Worm (Caenorhabditis elegans) whole organism, L2 larva: ENCODE measurements around the gene imph-1.

ENCODE experiments used
- C34F6.9 ChIP-seq: fragments of 150-350 bp; optimal IDR thresholded peaks from 2 replicates; lab custom pipeline; 2014; ENCODE audit warnings: missing biosample characterization, missing genetic modification characterization
- F13H6.1 ChIP-seq: sonication (generic microtip); optimal IDR thresholded peaks from 2 replicates; lab custom pipeline; 2016; ENCODE audit warnings: missing genetic modification characterization, missing compliant biosample characterization
- R02D3.7 ChIP-seq: fragments of 150-350 bp; optimal IDR thresholded peaks from 2 replicates; lab custom pipeline; 2014; ENCODE audit warnings: missing biosample characterization, missing genetic modification characterization
- Y55F3AM.14 ChIP-seq: fragments of 200-800 bp; sonication (Bioruptor generic); optimal IDR thresholded peaks from 2 replicates; lab custom pipeline; 2018; ENCODE audit warnings: mild to moderate bottlenecking, missing genetic modification characterization, missing compliant biosample characterization
- ZK546.5 ChIP-seq: sonication (generic microtip); optimal IDR thresholded peaks from 2 replicates; lab custom pipeline; 2017; ENCODE audit warnings: missing biosample characterization, missing genetic modification characterization
- alr-1 ChIP-seq: fragments of 150-350 bp; optimal IDR thresholded peaks from 2 replicates; lab custom pipeline; 2014; ENCODE audit warnings: missing biosample characterization, missing genetic modification characterization
- aly-2 ChIP-seq: fragments of 150-350 bp; optimal IDR thresholded peaks from 2 replicates; lab custom pipeline; 2014; ENCODE audit warnings: missing biosample characterization, missing genetic modification characterization
- blmp-1 ChIP-seq: sonication (generic microtip); optimal IDR thresholded peaks from 2 replicates; lab custom pipeline; 2017; ENCODE audit warnings: missing genetic modification characterization, mild to moderate bottlenecking, missing compliant biosample characterization, antibody characterized with exemption, moderate library complexity; ENCODE audit not compliant: insufficient read depth
- ceh-82 ChIP-seq: fragments of 150-350 bp; optimal IDR thresholded peaks from 2 replicates; lab custom pipeline; 2014; ENCODE audit warnings: missing biosample characterization, missing genetic modification characterization
- crh-2 ChIP-seq: sonication (generic microtip); optimal IDR thresholded peaks from 2 replicates; lab custom pipeline; 2017; ENCODE audit warnings: missing biosample characterization, missing genetic modification characterization
- dmd-4 ChIP-seq: sonication (generic microtip); optimal IDR thresholded peaks from 2 replicates; lab custom pipeline; 2017; ENCODE audit warnings: missing biosample characterization, missing genetic modification characterization
- egl-27 ChIP-seq: sonication (generic microtip); optimal IDR thresholded peaks from 3 replicates; lab custom pipeline; 2017; ENCODE audit warnings: missing biosample characterization, missing genetic modification reagents, missing genetic modification characterization
- elt-1 ChIP-seq: fragments of 150-350 bp; optimal IDR thresholded peaks from 2 replicates; lab custom pipeline; 2014; ENCODE audit warnings: missing biosample characterization, missing genetic modification characterization
- elt-3 ChIP-seq: sonication (generic microtip); optimal IDR thresholded peaks from 2 replicates; lab custom pipeline; 2017; ENCODE audit warnings: missing biosample characterization, missing genetic modification characterization
- fos-1 ChIP-seq: fragments of 150-350 bp; optimal IDR thresholded peaks from 2 replicates; lab custom pipeline; 2014; ENCODE audit warnings: missing biosample characterization, missing genetic modification characterization
- gmeb-1 ChIP-seq: fragments of 150-350 bp; optimal IDR thresholded peaks from 2 replicates; lab custom pipeline; 2014; ENCODE audit warnings: missing biosample characterization, missing genetic modification characterization
- lin-11 ChIP-seq: fragments of 150-350 bp; sonication (generic microtip); optimal IDR thresholded peaks from 2 replicates; lab custom pipeline; 2014; ENCODE audit warnings: missing biosample characterization, missing genetic modification characterization, inconsistent platforms, mixed read lengths
- lin-13 ChIP-seq: fragments of 150-350 bp; optimal IDR thresholded peaks from 2 replicates; lab custom pipeline; 2014; ENCODE audit warnings: missing biosample characterization, missing genetic modification reagents, missing genetic modification characterization
- lin-39 ChIP-seq: fragments of 150-350 bp; optimal IDR thresholded peaks from 2 replicates; lab custom pipeline; 2014; ENCODE audit warnings: missing biosample characterization, missing genetic modification reagents, missing genetic modification characterization
- lsy-2 ChIP-seq, 2 experiments: fragments of 150-350 bp in 1 of 2; sonication (generic microtip) in 1 of 2; optimal IDR thresholded peaks; 2 replicates each; lab custom pipeline; 2014 to 2017; ENCODE audit warnings: missing biosample characterization in 2 of 2, missing genetic modification characterization in 2 of 2
- mab-5 ChIP-seq: fragments of 150-350 bp; optimal IDR thresholded peaks from 2 replicates; lab custom pipeline; 2014; ENCODE audit warnings: missing biosample characterization, missing genetic modification characterization
- mbf-1 ChIP-seq: sonication (generic microtip); optimal IDR thresholded peaks from 2 replicates; lab custom pipeline; 2017; ENCODE audit warnings: missing biosample characterization, missing genetic modification characterization
- mdl-1 ChIP-seq, 2 experiments: fragments of 150-350 bp in 1 of 2; sonication (generic microtip) in 1 of 2; optimal IDR thresholded peaks; 2 replicates each; lab custom pipeline; 2017; ENCODE audit warnings: missing biosample characterization in 2 of 2, missing genetic modification characterization in 2 of 2
- nhr-10 ChIP-seq: sonication (generic microtip); optimal IDR thresholded peaks from 2 replicates; lab custom pipeline; 2017; ENCODE audit warnings: missing biosample characterization, missing genetic modification characterization
- nhr-11 ChIP-seq: fragments of 150-350 bp; optimal IDR thresholded peaks from 2 replicates; lab custom pipeline; 2014; ENCODE audit warnings: missing biosample characterization, missing genetic modification characterization
- nhr-12 ChIP-seq: fragments of 150-350 bp; optimal IDR thresholded peaks from 2 replicates; lab custom pipeline; 2014; ENCODE audit warnings: missing biosample characterization, missing genetic modification characterization
- nhr-129 ChIP-seq: fragments of 150-350 bp; optimal IDR thresholded peaks from 2 replicates; lab custom pipeline; 2014; ENCODE audit warnings: missing biosample characterization, missing genetic modification characterization
- nhr-21 ChIP-seq: fragments of 150-350 bp; optimal IDR thresholded peaks from 2 replicates; lab custom pipeline; 2014; ENCODE audit warnings: missing biosample characterization, missing genetic modification characterization
- nhr-23 ChIP-seq: fragments of 150-350 bp; optimal IDR thresholded peaks from 2 replicates; lab custom pipeline; 2014; ENCODE audit warnings: missing biosample characterization, missing genetic modification reagents, missing genetic modification characterization
- nhr-237 ChIP-seq: fragments of 150-350 bp; optimal IDR thresholded peaks from 2 replicates; lab custom pipeline; 2014; ENCODE audit warnings: missing biosample characterization, missing genetic modification characterization
- nhr-25 ChIP-seq: fragments of 150-350 bp; sonication (generic microtip); optimal IDR thresholded peaks from 3 replicates; lab custom pipeline; 2014; ENCODE audit warnings: missing biosample characterization, missing genetic modification characterization
- nhr-6 ChIP-seq: fragments of 150-350 bp; optimal IDR thresholded peaks from 2 replicates; lab custom pipeline; 2014; ENCODE audit warnings: missing biosample characterization, missing genetic modification characterization
- nhr-77 ChIP-seq: fragments of 150-350 bp; optimal IDR thresholded peaks from 2 replicates; lab custom pipeline; 2014; ENCODE audit warnings: missing biosample characterization, missing genetic modification characterization
- peb-1 ChIP-seq: fragments of 150-350 bp; optimal IDR thresholded peaks from 2 replicates; lab custom pipeline; 2014; ENCODE audit warnings: missing biosample characterization, missing genetic modification characterization
- sem-4 ChIP-seq: fragments of 150-350 bp; optimal IDR thresholded peaks from 2 replicates; lab custom pipeline; 2014; ENCODE audit warnings: missing biosample characterization, missing genetic modification reagents, missing genetic modification characterization
- skn-1 ChIP-seq: sonication (generic microtip); optimal IDR thresholded peaks from 2 replicates; lab custom pipeline; 2017; ENCODE audit warnings: missing biosample characterization, missing genetic modification characterization
- sma-3 ChIP-seq: sonication (generic microtip); optimal IDR thresholded peaks from 2 replicates; lab custom pipeline; 2016; ENCODE audit warnings: missing genetic modification reagents, missing genetic modification characterization, missing compliant biosample characterization
- sma-9 ChIP-seq, 2 experiments: fragments of 150-350 bp in 1 of 2; sonication (generic microtip) in 1 of 2; optimal IDR thresholded peaks; 2 replicates each; lab custom pipeline; 2014 to 2016; ENCODE audit warnings: missing genetic modification characterization in 2 of 2, mild to moderate bottlenecking in 1 of 2, missing biosample characterization in 1 of 2, missing compliant biosample characterization in 1 of 2, missing genetic modification reagents in 1 of 2, moderate library complexity in 1 of 2
- snpc-4 ChIP-seq: fragments of 150-350 bp; optimal IDR thresholded peaks from 2 replicates; lab custom pipeline; 2014; ENCODE audit warnings: missing biosample characterization, missing genetic modification characterization
- unc-39 ChIP-seq: fragments of 150-350 bp; optimal IDR thresholded peaks from 2 replicates; lab custom pipeline; 2014; ENCODE audit warnings: missing biosample characterization, missing genetic modification characterization
- unc-55 ChIP-seq: fragments of 150-350 bp; sonication (generic microtip); optimal IDR thresholded peaks from 3 replicates; lab custom pipeline; 2014; ENCODE audit warnings: missing biosample characterization, missing genetic modification reagents, missing genetic modification characterization
- unc-62 ChIP-seq: fragments of 150-350 bp; optimal IDR thresholded peaks from 2 replicates; lab custom pipeline; 2014; ENCODE audit warnings: missing biosample characterization, missing genetic modification reagents, missing genetic modification characterization
- zag-1 ChIP-seq: fragments of 150-350 bp; optimal IDR thresholded peaks from 2 replicates; lab custom pipeline; 2014; ENCODE audit warnings: missing biosample characterization, missing genetic modification characterization
- ztf-1 ChIP-seq: fragments of 200-800 bp; sonication (Bioruptor generic); conservative IDR thresholded peaks from 2 replicates; pipeline ENCODE4 v1.3.6; 2022; ENCODE audit warnings: missing genetic modification characterization, missing compliant biosample characterization
- ztf-11 ChIP-seq: sonication (generic microtip); optimal IDR thresholded peaks from 2 replicates; lab custom pipeline; 2017; ENCODE audit warnings: missing biosample characterization, missing genetic modification characterization
- ztf-4 ChIP-seq: fragments of 150-350 bp; optimal IDR thresholded peaks from 2 replicates; lab custom pipeline; 2014; ENCODE audit warnings: missing biosample characterization, missing genetic modification characterization

imph-1 gene

ce11 chrIII:4581495-4581894 lies 28.1 kb downstream of the imph-1 start, which contains the start of gene F35G12.12:
Gene F35G12.12, plus strand, starts transcription at chrIII:4581795.
- TF ChIP-seq sem-4 (tag; lab: Kevin White, UChicago), result no peak
- TF ChIP-seq nhr-77 (tag; lab: Kevin White, UChicago), result no peak
- TF ChIP-seq lsy-2 (tag; optimal IDR thresholded peaks at IDR 0.05; lab: Kevin White, UChicago), result no peak
- no peak for TF ChIP-seq elt-1 (tag; lab: Kevin White, UChicago)
- no peak for TF ChIP-seq mab-5 (tag; lab: Kevin White, UChicago)
- TF ChIP-seq zag-1, result no peak
- no peak for TF ChIP-seq C34F6.9 (tag; lab: Kevin White, UChicago)
- no peak for TF ChIP-seq Y55F3AM.14 (GFP tag; lab: Kevin White, UChicago)

ce11 chrIII:4584068-4584566 lies 30.7 kb downstream of the imph-1 start, which contains the start of gene F35G12.5:
Gene F35G12.5, plus strand, starts transcription at chrIII:4584118.
- TF ChIP-seq nhr-129 (tag; lab: Kevin White, UChicago) (no peak), blmp-1 (no peak), nhr-11 (tag; lab: Kevin White, UChicago) (no peak), crh-2 (tag; lab: Kevin White, UChicago) (no peak), nhr-77 (tag; lab: Kevin White, UChicago) (no peak), unc-62 (GFP tag; lab: Kevin White, UChicago) (no peak), sem-4 (tag; lab: Kevin White, UChicago) (no peak), R02D3.7 (tag; lab: Kevin White, UChicago) (no peak), Y55F3AM.14 (GFP tag; lab: Kevin White, UChicago) (no peak), nhr-12 (tag; lab: Kevin White, UChicago) (no peak), C34F6.9 (tag; lab: Kevin White, UChicago) (no peak), fos-1 (tag; lab: Kevin White, UChicago) (no peak), snpc-4 (tag; lab: Kevin White, UChicago) (no peak), ztf-1 (no peak), egl-27 (tag; lab: Kevin White, UChicago) (no peak), aly-2 (tag; lab: Kevin White, UChicago) (no peak), lin-11 (tag; lab: Kevin White, UChicago) (no peak), gmeb-1 (tag; lab: Kevin White, UChicago) (no peak), mdl-1 (tag; optimal IDR thresholded peaks at IDR 0.05; lab: Kevin White, UChicago) (no peak)
- TF ChIP-seq, all 48 proteins: peak for 0

- TF ChIP-seq snpc-4 (tag; lab: Kevin White, UChicago), result no peak
- no peak for TF ChIP-seq alr-1 (tag; lab: Kevin White, UChicago)
- no peak for TF ChIP-seq nhr-10 (tag; lab: Kevin White, UChicago)
- TF ChIP-seq mab-5 (tag; lab: Kevin White, UChicago), result no peak
- no peak for TF ChIP-seq unc-62 (GFP tag; lab: Kevin White, UChicago)
- peak; percentile 29 for TF ChIP-seq nhr-21
- no peak for TF ChIP-seq ztf-1
- TF ChIP-seq fos-1 (tag; lab: Kevin White, UChicago), result peak; percentile 31
- TF ChIP-seq nhr-6 (tag; lab: Kevin White, UChicago), result no peak
- no peak for TF ChIP-seq lin-39 (tag; lab: Kevin White, UChicago)
- no peak for TF ChIP-seq egl-27 (tag; lab: Kevin White, UChicago)
- peak; percentile 69 for TF ChIP-seq C34F6.9 (tag; lab: Kevin White, UChicago)
- TF ChIP-seq nhr-77 (tag; lab: Kevin White, UChicago), result no peak
- TF ChIP-seq peb-1 (tag; lab: Kevin White, UChicago), result no peak
- TF ChIP-seq nhr-25, result no peak
- no peak for TF ChIP-seq zag-1
- TF ChIP-seq blmp-1, result no peak
- TF ChIP-seq mbf-1, result no peak
- TF ChIP-seq aly-2 (tag; lab: Kevin White, UChicago), result no peak
- no peak for TF ChIP-seq sem-4 (tag; lab: Kevin White, UChicago)
- TF ChIP-seq lin-11 (tag; lab: Kevin White, UChicago), result peak; percentile 38
- TF ChIP-seq unc-55 (GFP tag; lab: Kevin White, UChicago), result peak; percentile 72
- TF ChIP-seq ztf-4, result no peak
- no peak for TF ChIP-seq skn-1 (tag; lab: Kevin White, UChicago)
- TF ChIP-seq mdl-1 (tag; optimal IDR thresholded peaks at IDR 0.05; lab: Kevin White, UChicago), result no peak
- TF ChIP-seq nhr-12 (tag; lab: Kevin White, UChicago), result no peak
- TF ChIP-seq gmeb-1 (tag; lab: Kevin White, UChicago), result peak; percentile 81
- TF ChIP-seq elt-3 (tag; lab: Kevin White, UChicago), result no peak
- TF ChIP-seq unc-39 (tag; lab: Kevin White, UChicago), result no peak
- TF ChIP-seq R02D3.7 (tag; lab: Kevin White, UChicago), result no peak
- no peak for TF ChIP-seq lin-13 (GFP tag; lab: Kevin White, UChicago)
- no peak for TF ChIP-seq nhr-237
- no peak for TF ChIP-seq ZK546.5 (tag; lab: Kevin White, UChicago)
- no peak for TF ChIP-seq ztf-11
- TF ChIP-seq sma-9 (GFP tag; optimal IDR thresholded peaks at IDR 0.05; lab: Kevin White, UChicago), result peak; percentile 54
- no peak for TF ChIP-seq sma-9 (tag; optimal IDR thresholded peaks at IDR 0.05; lab: Kevin White, UChicago)
- no peak for TF ChIP-seq ceh-82
- TF ChIP-seq sma-3, result peak; percentile 7
- TF ChIP-seq dmd-4 (tag; lab: Kevin White, UChicago), result no peak
- peak; percentile 80 to 95 for TF ChIP-seq lsy-2 (tag; optimal IDR thresholded peaks at IDR 0.05; lab: Kevin White, UChicago)
- no peak for TF ChIP-seq nhr-23 (tag; lab: Kevin White, UChicago)
- peak; percentile 33 for TF ChIP-seq F13H6.1 (tag; lab: Kevin White, UChicago)
Measured at ce11 chrIII:4587177-4587576, 33.8 kb downstream of the imph-1 start, which contains the start of the genes F35G12.7 and smc-4. Gene F35G12.7, minus strand, starts transcription at chrIII:4587330. Gene smc-4, plus strand, starts transcription at chrIII:4587501.
